Fruit fly (Drosophila melanogaster): ENCODE results near the gene CG9922.

The CG9922 gene

DNA sequence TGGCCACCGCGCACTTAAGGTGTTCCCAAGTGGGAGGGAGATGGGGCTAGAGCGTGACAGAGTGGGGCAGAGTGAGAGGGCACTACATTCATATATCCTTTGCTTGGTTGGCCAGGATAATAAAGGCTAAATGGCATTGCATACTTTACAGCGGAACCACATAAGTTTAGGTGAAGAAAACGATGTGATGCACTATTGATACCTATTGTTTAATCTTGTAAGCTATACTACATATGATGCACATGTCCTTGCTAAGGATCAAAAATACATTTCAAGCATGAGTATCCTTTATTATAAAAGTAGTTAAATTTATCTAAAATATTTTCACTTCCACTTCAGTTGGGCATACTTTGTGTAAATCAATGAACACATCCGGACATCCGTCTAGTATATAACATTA is 4.8 kb upstream of the CG9922 start (continued):
- TF ChIP-seq lola (GFP tag; optimal IDR thresholded peaks at IDR 0.05): peak in 1 of 3 experiments; percentile 44
- no peak for TF ChIP-seq cato (GFP tag; optimal IDR thresholded peaks at IDR 0.05; ENCODE audit: borderline replicate concordance)
- TF ChIP-seq HLH4C (GFP tag; IDR thresholded peaks at IDR 0.05; ENCODE audit: partially characterized antibody): no peak
- TF ChIP-seq CG6689 (GFP tag; IDR thresholded peaks at IDR 0.05): peak; percentile 62
- TF ChIP-seq lab (GFP tag; optimal IDR thresholded peaks at IDR 0.05): no peak
- TF ChIP-seq Hsf (GFP tag; optimal IDR thresholded peaks at IDR 0.05): peak; percentile 36
- no peak for TF ChIP-seq Ravus (GFP tag; IDR thresholded peaks at IDR 0.05)
- peak; percentile 51; the same call in 1 of the 2 replicates for TF ChIP-seq Xrp1 (GFP tag; IDR thresholded peaks at IDR 0.05)
- no peak for TF ChIP-seq ssp (GFP tag; IDR thresholded peaks at IDR 0.05)
- TF ChIP-seq Hr78 (GFP tag; optimal IDR thresholded peaks at IDR 0.05): no peak
- no peak for TF ChIP-seq CG9437 (GFP tag; optimal IDR thresholded peaks at IDR 0.05)
- no peak for TF ChIP-seq CG33557 (GFP tag; optimal IDR thresholded peaks at IDR 0.05)
- no peak for TF ChIP-seq sisA (GFP tag; IDR thresholded peaks at IDR 0.05)
- TF ChIP-seq CG6813 (GFP tag; optimal IDR thresholded peaks at IDR 0.05): no peak
- no peak for TF ChIP-seq CG9797 (GFP tag; optimal IDR thresholded peaks at IDR 0.05)
- TF ChIP-seq CG8290 (GFP tag; optimal IDR thresholded peaks at IDR 0.05): no peak
- TF ChIP-seq CG8290 (tag; optimal IDR thresholded peaks at IDR 0.05): peak in 1 of 2 experiments; percentile 59
- no peak for TF ChIP-seq CG10543 (GFP tag; optimal IDR thresholded peaks at IDR 0.05)
- no peak for TF ChIP-seq pnt (GFP tag; optimal IDR thresholded peaks at IDR 0.05)
- peak; percentile 50 for TF ChIP-seq CG15269 (tag; optimal IDR thresholded peaks at IDR 0.05)
- no peak for TF ChIP-seq emc (GFP tag; optimal IDR thresholded peaks at IDR 0.05)
- no peak for TF ChIP-seq en (GFP tag; optimal IDR thresholded peaks at IDR 0.05)
- no peak for TF ChIP-seq tio (GFP tag; optimal IDR thresholded peaks at IDR 0.05)
- TF ChIP-seq CG9876 (GFP tag; optimal IDR thresholded peaks at IDR 0.05): no peak
- TF ChIP-seq sna (GFP tag; IDR thresholded peaks at IDR 0.05; ENCODE audit: partially characterized antibody): no peak
- no peak for TF ChIP-seq Antp (GFP tag; optimal IDR thresholded peaks at IDR 0.05)
- no peak for TF ChIP-seq zf30C (GFP tag; optimal IDR thresholded peaks at IDR 0.05)
- no peak for TF ChIP-seq unc-4 (GFP tag; IDR thresholded peaks at IDR 0.05; ENCODE audit: partially characterized antibody)
- no peak for TF ChIP-seq GATAe (GFP tag; conservative IDR thresholded peaks at IDR 0.05)
- TF ChIP-seq CG8924 (tag; optimal IDR thresholded peaks at IDR 0.05): peak; percentile 19
- no peak for TF ChIP-seq CG6765 (GFP tag; optimal IDR thresholded peaks at IDR 0.05)
- TF ChIP-seq Optix (GFP tag; IDR thresholded peaks at IDR 0.05): no peak
- TF ChIP-seq ro (GFP tag; IDR thresholded peaks at IDR 0.05): no peak
- no peak for TF ChIP-seq bigmax (GFP tag; optimal IDR thresholded peaks at IDR 0.05)
- no peak for TF ChIP-seq btn (GFP tag; optimal IDR thresholded peaks at IDR 0.05)
- TF ChIP-seq seq (GFP tag; IDR thresholded peaks at IDR 0.05): 0 out of 2 replicates have a peak, but pooled peaks have one; percentile 6
- no peak for TF ChIP-seq vfl (GFP tag; optimal IDR thresholded peaks at IDR 0.05)
- peak; percentile 24 for TF ChIP-seq CG1602 (GFP tag; optimal IDR thresholded peaks at IDR 0.05)
- TF ChIP-seq CG4404 (GFP tag; IDR thresholded peaks at IDR 0.05): peak; percentile 65
- peak; percentile 44 for TF ChIP-seq az2 (GFP tag; optimal IDR thresholded peaks at IDR 0.05)
- no peak for TF ChIP-seq stc (GFP tag; IDR thresholded peaks at IDR 0.05)
- TF ChIP-seq Blimp-1 (GFP tag; optimal IDR thresholded peaks at IDR 0.05): no peak
- no peak for TF ChIP-seq trh (GFP tag; optimal IDR thresholded peaks at IDR 0.05)
- 0 out of 3 replicates have a peak, but pooled peaks have one; percentile 20 for TF ChIP-seq CG17361 (GFP tag; IDR thresholded peaks at IDR 0.05)
- peak; percentile 28 for TF ChIP-seq CG2120 (GFP tag; optimal IDR thresholded peaks at IDR 0.05)
- TF ChIP-seq maf-S (GFP tag; optimal IDR thresholded peaks at IDR 0.05): no peak
- TF ChIP-seq scrt (GFP tag; optimal IDR thresholded peaks at IDR 0.05): no peak
- no peak for TF ChIP-seq CG14710 (tag; optimal IDR thresholded peaks at IDR 0.05)
- no peak for TF ChIP-seq CG1529 (GFP tag; optimal IDR thresholded peaks at IDR 0.05)
- TF ChIP-seq TFAM (GFP tag; optimal IDR thresholded peaks at IDR 0.05): no peak
- no peak for TF ChIP-seq fu2 (GFP tag; optimal IDR thresholded peaks at IDR 0.05)
